Worm (Caenorhabditis elegans): ENCODE data around the gene rexd-1.

Gene rexd-1

ce11 chrIII:1860129-1860528 is 25.8 kb downstream of the rexd-1 start, which contains the start of gene ttc-7:
Gene ttc-7 (plus strand): TSS chrIII:1860429.
- TF ChIP-seq hmg-4 (GFP tag; optimal IDR thresholded peaks at IDR 0.05): no peak
- no peak for TF ChIP-seq ama-1 (optimal IDR thresholded peaks at IDR 0.05)

- no peak for TF ChIP-seq flt-1 (GFP tag; IDR thresholded peaks at IDR 0.05)
- no peak for TF ChIP-seq ceh-36 (tag; optimal IDR thresholded peaks at IDR 0.05)
- TF ChIP-seq B0310.2 (tag; optimal IDR thresholded peaks at IDR 0.05): no peak
- TF ChIP-seq pes-1 (GFP tag; IDR thresholded peaks at IDR 0.05): no peak
- TF ChIP-seq tra-4 (tag; optimal IDR thresholded peaks at IDR 0.05): no peak
- no peak for TF ChIP-seq ceh-13 (GFP tag; optimal IDR thresholded peaks at IDR 0.05)
- TF ChIP-seq hnd-1 (tag; optimal IDR thresholded peaks at IDR 0.05): no peak
- TF ChIP-seq ama-1 (optimal IDR thresholded peaks at IDR 0.05): no peak
- no peak for TF ChIP-seq tbx-37 (GFP tag; conservative IDR thresholded peaks at IDR 0.05)
- TF ChIP-seq F13C5.2 (tag; optimal IDR thresholded peaks at IDR 0.05): no peak
- TF ChIP-seq tbx-11 (GFP tag; IDR thresholded peaks at IDR 0.05): no peak
- TF ChIP-seq ets-7 (tag; optimal IDR thresholded peaks at IDR 0.05): no peak
- TF ChIP-seq scrt-1 (GFP tag; IDR thresholded peaks at IDR 0.05): no peak
- TF ChIP-seq hmg-4 (GFP tag; optimal IDR thresholded peaks at IDR 0.05): no peak
- no peak for TF ChIP-seq aly-1 (tag; optimal IDR thresholded peaks at IDR 0.05)
- TF ChIP-seq sea-1 (GFP tag; conservative IDR thresholded peaks at IDR 0.05): no peak
- TF ChIP-seq hmbx-1 (tag; optimal IDR thresholded peaks at IDR 0.05): no peak
Measured at ce11 chrIII:1876267-1876865, 42.1 kb downstream of the rexd-1 start.

DNA sequence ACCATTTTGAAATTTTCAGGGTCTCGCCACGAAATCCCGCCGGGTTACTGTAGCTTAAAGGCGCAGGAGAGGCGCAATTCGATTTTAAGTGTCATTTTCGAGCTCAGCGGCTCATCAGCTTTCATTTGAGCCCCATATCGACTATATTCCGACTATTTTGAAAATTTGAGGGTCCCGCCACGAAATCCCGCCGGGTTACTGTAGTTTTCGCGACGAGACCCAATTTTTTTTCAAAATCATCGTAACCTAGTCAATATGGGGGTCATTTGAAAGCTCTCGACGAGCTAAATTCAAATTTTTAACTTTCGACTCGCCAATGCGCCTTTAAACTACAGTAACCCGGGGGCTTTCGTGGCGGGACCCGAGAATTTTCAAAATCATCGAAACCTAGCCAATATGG is 42.9 kb downstream of the rexd-1 start:
- TF ChIP-seq B0310.2 (tag; optimal IDR thresholded peaks at IDR 0.05) (no peak), aly-1 (tag; optimal IDR thresholded peaks at IDR 0.05) (no peak), ama-1 (optimal IDR thresholded peaks at IDR 0.05) (no peak), flt-1 (GFP tag; IDR thresholded peaks at IDR 0.05) (no peak), ceh-13 (GFP tag; optimal IDR thresholded peaks at IDR 0.05) (no peak), tra-4 (tag; optimal IDR thresholded peaks at IDR 0.05) (no peak), ets-7 (tag; optimal IDR thresholded peaks at IDR 0.05) (no peak)

- no peak for TF ChIP-seq flt-1 (GFP tag; IDR thresholded peaks at IDR 0.05)
- TF ChIP-seq tbx-11 (GFP tag; IDR thresholded peaks at IDR 0.05): no peak
Measured at ce11 chrIII:1878065-1878464, 43.8 kb downstream of the rexd-1 start, which contains the start of gene smi-1. Gene smi-1 (plus strand): TSS chrIII:1878365.

DNA sequence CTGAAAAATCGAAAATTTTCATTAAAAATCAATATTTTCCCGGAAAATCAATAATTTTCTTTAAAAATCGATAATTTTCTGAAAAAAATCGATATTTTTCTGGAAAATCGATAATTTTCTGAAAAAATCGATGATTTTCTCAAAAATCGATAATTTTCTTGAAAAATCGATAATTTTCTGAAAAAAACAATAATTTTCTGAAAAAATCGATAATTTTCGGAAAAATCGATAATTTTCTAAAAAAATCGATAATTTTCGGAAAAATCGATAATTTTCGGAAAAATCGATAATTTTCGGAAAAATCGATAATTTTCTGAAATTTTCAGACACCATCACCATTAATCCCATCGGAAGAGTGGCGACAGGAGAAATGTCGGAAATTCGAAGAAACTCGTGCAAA is 44.6 kb downstream of the rexd-1 start:
- no peak for TF ChIP-seq F13C5.2 (tag; optimal IDR thresholded peaks at IDR 0.05)
- no peak for TF ChIP-seq hmg-4 (GFP tag; optimal IDR thresholded peaks at IDR 0.05)
- no peak for TF ChIP-seq pes-1 (GFP tag; IDR thresholded peaks at IDR 0.05)
- no peak for TF ChIP-seq tbx-37 (GFP tag; conservative IDR thresholded peaks at IDR 0.05)
- TF ChIP-seq ets-7 (tag; optimal IDR thresholded peaks at IDR 0.05): no peak
- TF ChIP-seq scrt-1 (GFP tag; IDR thresholded peaks at IDR 0.05): no peak
- no peak for TF ChIP-seq flt-1 (GFP tag; IDR thresholded peaks at IDR 0.05)
- no peak for TF ChIP-seq hnd-1 (tag; optimal IDR thresholded peaks at IDR 0.05)
- no peak for TF ChIP-seq tra-4 (tag; optimal IDR thresholded peaks at IDR 0.05)
- TF ChIP-seq ceh-13 (GFP tag; optimal IDR thresholded peaks at IDR 0.05): no peak
- TF ChIP-seq B0310.2 (tag; optimal IDR thresholded peaks at IDR 0.05): no peak
- TF ChIP-seq hmbx-1 (tag; optimal IDR thresholded peaks at IDR 0.05): no peak
- no peak for TF ChIP-seq ceh-36 (tag; optimal IDR thresholded peaks at IDR 0.05)
- no peak for TF ChIP-seq ama-1 (optimal IDR thresholded peaks at IDR 0.05)
- TF ChIP-seq sea-1 (GFP tag; conservative IDR thresholded peaks at IDR 0.05): no peak
- no peak for TF ChIP-seq tbx-11 (GFP tag; IDR thresholded peaks at IDR 0.05)
- TF ChIP-seq aly-1 (tag; optimal IDR thresholded peaks at IDR 0.05): no peak

DNA sequence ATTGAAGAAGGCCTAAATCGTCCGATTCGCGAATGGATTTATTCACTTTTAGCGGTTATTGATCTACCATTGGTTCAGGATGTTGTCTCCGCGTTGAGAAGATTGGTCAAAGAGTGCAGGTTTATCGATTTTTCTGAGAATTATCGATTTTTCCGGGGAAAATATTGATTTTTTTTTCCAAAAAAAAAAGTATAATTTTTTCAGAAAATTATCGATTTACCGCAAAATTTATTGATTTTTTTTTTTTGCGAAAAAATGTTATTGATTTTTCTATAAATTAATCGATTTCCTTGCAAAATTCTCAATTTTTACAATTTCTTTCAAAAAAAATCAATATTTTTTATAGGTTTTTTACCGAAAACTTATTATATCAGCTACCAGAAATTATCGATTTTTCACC is 45.9 kb downstream of the rexd-1 start:
- no peak for TF ChIP-seq tbx-11 (GFP tag; IDR thresholded peaks at IDR 0.05)
- TF ChIP-seq B0310.2 (tag; optimal IDR thresholded peaks at IDR 0.05): no peak
- no peak for TF ChIP-seq hnd-1 (tag; optimal IDR thresholded peaks at IDR 0.05)
- TF ChIP-seq tra-4 (tag; optimal IDR thresholded peaks at IDR 0.05): no peak
- no peak for TF ChIP-seq F13C5.2 (tag; optimal IDR thresholded peaks at IDR 0.05)
- TF ChIP-seq sea-1 (GFP tag; conservative IDR thresholded peaks at IDR 0.05): no peak
- no peak for TF ChIP-seq pes-1 (GFP tag; IDR thresholded peaks at IDR 0.05)
- TF ChIP-seq flt-1 (GFP tag; IDR thresholded peaks at IDR 0.05): no peak

ce11 chrIII:1882678-1883077 is 48.4 kb downstream of the rexd-1 start:
- no peak for TF ChIP-seq tbx-11 (GFP tag; IDR thresholded peaks at IDR 0.05)
- no peak for TF ChIP-seq scrt-1 (GFP tag; IDR thresholded peaks at IDR 0.05)
- TF ChIP-seq hnd-1 (tag; optimal IDR thresholded peaks at IDR 0.05): no peak
- no peak for TF ChIP-seq tbx-37 (GFP tag; conservative IDR thresholded peaks at IDR 0.05)
- TF ChIP-seq F13C5.2 (tag; optimal IDR thresholded peaks at IDR 0.05): no peak
- no peak for TF ChIP-seq ets-7 (tag; optimal IDR thresholded peaks at IDR 0.05)

DNA sequence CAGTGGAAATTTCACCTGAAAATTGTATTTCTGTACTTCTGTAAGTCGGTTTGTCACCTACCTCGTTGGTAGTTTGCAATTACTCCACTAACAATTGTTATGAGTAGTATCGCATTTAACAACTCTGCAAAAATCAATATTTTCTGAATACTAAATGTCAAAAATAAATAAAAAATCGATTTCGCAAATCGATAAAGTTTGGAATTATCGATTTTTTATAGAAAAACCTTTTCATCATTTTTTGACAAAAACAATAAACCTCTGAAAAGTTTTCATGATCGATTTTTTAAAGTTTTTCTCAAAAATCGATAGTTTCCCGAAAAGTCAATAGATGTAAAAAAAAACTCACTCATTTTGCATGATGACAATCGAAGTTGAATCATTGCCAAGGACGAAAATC is 52.6 kb downstream of the rexd-1 start:
- no peak for TF ChIP-seq sea-1 (GFP tag; conservative IDR thresholded peaks at IDR 0.05)
- TF ChIP-seq aly-1 (tag; optimal IDR thresholded peaks at IDR 0.05): no peak
- no peak for TF ChIP-seq hmbx-1 (tag; optimal IDR thresholded peaks at IDR 0.05)
- TF ChIP-seq hnd-1 (tag; optimal IDR thresholded peaks at IDR 0.05): no peak
- no peak for TF ChIP-seq hmg-4 (GFP tag; optimal IDR thresholded peaks at IDR 0.05)
- no peak for TF ChIP-seq B0310.2 (tag; optimal IDR thresholded peaks at IDR 0.05)
- no peak for TF ChIP-seq F13C5.2 (tag; optimal IDR thresholded peaks at IDR 0.05)
- TF ChIP-seq ceh-13 (GFP tag; optimal IDR thresholded peaks at IDR 0.05): no peak
- no peak for TF ChIP-seq ets-7 (tag; optimal IDR thresholded peaks at IDR 0.05)
- no peak for TF ChIP-seq ama-1 (optimal IDR thresholded peaks at IDR 0.05)
- no peak for TF ChIP-seq pes-1 (GFP tag; IDR thresholded peaks at IDR 0.05)
- TF ChIP-seq ceh-36 (tag; optimal IDR thresholded peaks at IDR 0.05): no peak
- no peak for TF ChIP-seq flt-1 (GFP tag; IDR thresholded peaks at IDR 0.05)
- TF ChIP-seq scrt-1 (GFP tag; IDR thresholded peaks at IDR 0.05): no peak
- TF ChIP-seq tbx-11 (GFP tag; IDR thresholded peaks at IDR 0.05): no peak
- no peak for TF ChIP-seq tra-4 (tag; optimal IDR thresholded peaks at IDR 0.05)
